Worm (Caenorhabditis elegans): ENCODE results near the gene Y15E3A.5.

DNA sequence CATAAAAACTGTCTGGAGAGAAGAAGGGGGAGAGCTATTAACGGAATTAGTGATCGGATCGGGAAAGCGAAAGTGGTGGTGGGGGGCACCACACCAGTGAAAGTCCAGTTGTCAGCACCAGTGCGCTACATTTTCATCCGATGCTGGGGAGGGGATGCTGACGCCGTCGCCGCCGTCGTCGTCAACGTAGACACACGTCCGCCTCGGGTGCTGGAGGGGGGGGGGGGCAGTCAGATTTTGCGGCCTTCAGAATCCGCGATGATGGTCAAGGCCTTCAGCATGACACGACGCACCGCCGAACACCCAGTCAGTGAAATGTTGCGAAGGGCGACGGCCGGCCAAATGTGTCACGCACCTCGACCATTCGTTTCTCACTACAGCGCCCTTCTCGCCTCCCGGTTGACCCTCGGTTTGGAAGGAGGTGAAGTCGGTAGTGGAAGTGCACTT lies 30.0 kb upstream of the Y15E3A.5 start:
- TF ChIP-seq hlh-8 (tag; optimal IDR thresholded peaks at IDR 0.05) (no peak), pha-4 (tag; optimal IDR thresholded peaks at IDR 0.05) (no peak)
